In the genomic region with DNA sequence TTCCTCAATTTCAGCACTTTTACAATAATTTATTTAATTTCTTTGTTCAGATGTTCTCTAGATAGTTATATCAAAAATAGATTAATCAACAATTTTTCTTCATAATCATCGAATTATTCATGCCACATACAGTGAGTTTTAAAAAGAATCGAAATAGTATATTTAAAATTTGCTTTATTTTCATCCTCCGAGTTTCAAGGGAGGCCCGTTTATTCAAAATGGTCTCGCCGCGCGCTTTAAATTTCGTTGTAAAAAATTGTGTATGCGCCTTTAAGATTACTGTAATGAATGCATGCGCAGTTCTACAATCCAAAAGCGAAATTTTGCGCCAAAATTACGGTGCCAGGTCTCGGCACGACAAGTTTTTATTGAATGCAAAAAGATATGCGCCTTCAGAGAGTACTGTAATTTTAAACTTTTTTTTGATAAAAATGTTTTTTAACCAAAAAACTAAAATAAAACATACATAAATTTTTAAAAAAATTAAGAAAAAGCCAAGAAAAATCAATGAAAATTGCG, we compare ENCODE assay signal across 2 worm cellular contexts.
A peak's percentile ranks its signal among the peaks of the same experiment; 100 is the strongest.
TF ChIP-seq lines count a peak whose summit lies in the region.

A gene (plus strand): TSS at position 51 of the 519 bp plus-strand sequence.

TF ChIP-seq in whole organism, L4 larva, 104 proteins besides CTCF, POLR2A, EP300 and RAD21:
- TF ChIP-seq zip-11 (GFP tag; IDR thresholded peaks at IDR 0.05; lab: Robert Waterston, UW) (no peak), arid-1 (GFP tag; conservative IDR thresholded peaks at IDR 0.05; lab: Robert Waterston, UW) (no peak), aha-1 (tag; lab: Kevin White, UChicago) (peak; percentile 49), unc-130 (GFP tag; optimal IDR thresholded peaks at IDR 0.05; lab: Kevin White, UChicago) (no peak), F26F4.8 (GFP tag; conservative IDR thresholded peaks at IDR 0.05; lab: Robert Waterston, UW) (no peak), mxl-2 (GFP tag; conservative IDR thresholded peaks at IDR 0.05; lab: Robert Waterston, UW) (no peak), sdz-12 (GFP tag; optimal IDR thresholded peaks at IDR 0.05; lab: Kevin White, UChicago) (no peak)

TF ChIP-seq in whole organism, young adult, 124 proteins besides CTCF, POLR2A, EP300 and RAD21:
- no peak for TF ChIP-seq dpff-1 (tag; optimal IDR thresholded peaks at IDR 0.05; lab: Kevin White, UChicago)
- peak; percentile 59 for TF ChIP-seq madf-8 (GFP tag; conservative IDR thresholded peaks at IDR 0.05; lab: Robert Waterston, UW)
- no peak for TF ChIP-seq F39B2.1 (GFP tag; IDR thresholded peaks at IDR 0.05; lab: Robert Waterston, UW)
- TF ChIP-seq xnd-1 (tag; optimal IDR thresholded peaks at IDR 0.05; lab: Kevin White, UChicago), result peak; percentile 46
- TF ChIP-seq F33H1.4 (GFP tag; IDR thresholded peaks at IDR 0.05; lab: Robert Waterston, UW), result peak; percentile 69
- TF ChIP-seq lsl-1 (GFP tag; optimal IDR thresholded peaks at IDR 0.05; lab: Kevin White, UChicago), result peak; percentile 76
- TF ChIP-seq madf-6 (GFP tag; IDR thresholded peaks at IDR 0.05; lab: Robert Waterston, UW), result peak; percentile 79
- TF ChIP-seq nfyb-1 (GFP tag; IDR thresholded peaks at IDR 0.05; lab: Robert Waterston, UW), result no peak
- TF ChIP-seq efl-1 (GFP tag; optimal IDR thresholded peaks at IDR 0.05; lab: Kevin White, UChicago), result peak; percentile 62
- TF ChIP-seq ceh-91 (GFP tag; IDR thresholded peaks at IDR 0.05; lab: Robert Waterston, UW), result peak; percentile 76
